Worm (Caenorhabditis elegans) whole organism, young adult: ENCODE measurements around the gene air-1.
A peak's percentile ranks its signal among the peaks of the same experiment; 100 is the strongest.

Source experiments
- B0035.1 ChIP-seq: sonication (generic microtip); optimal IDR thresholded peaks from 2 replicates; lab custom pipeline; 2016; ENCODE audit warnings: missing genetic modification characterization, mild to moderate bottlenecking, missing compliant biosample characterization, missing genotype, missing genetic modification reagents
- B0336.3 ChIP-seq: fragments of 200-800 bp; sonication (Bioruptor generic); IDR thresholded peaks from 2 replicates; pipeline ENCODE4 v1.3.6; 2022; ENCODE audit warnings: missing genetic modification characterization, missing compliant biosample characterization
- F33H1.4 ChIP-seq: fragments of 200-800 bp; sonication (Bioruptor generic); IDR thresholded peaks from 2 replicates; pipeline ENCODE4 v1.3.6; 2022; ENCODE audit warnings: missing genetic modification reagents, missing genetic modification characterization, missing compliant biosample characterization
- F37B4.10 ChIP-seq: fragments of 200-800 bp; sonication (Bioruptor generic); IDR thresholded peaks from 2 replicates; pipeline ENCODE4 v1.3.6; 2022; ENCODE audit warnings: missing genetic modification characterization, missing compliant biosample characterization
- F49E8.2 ChIP-seq: sonication (generic microtip); optimal IDR thresholded peaks from 3 replicates; lab custom pipeline; 2017; ENCODE audit warnings: missing genetic modification characterization, mild to moderate bottlenecking, missing compliant biosample characterization, antibody characterized with exemption, moderate library complexity; ENCODE audit not compliant: insufficient read depth
- F57A8.1 ChIP-seq: fragments of 200-800 bp; sonication (Bioruptor generic); optimal IDR thresholded peaks from 2 replicates; lab custom pipeline; 2018; ENCODE audit warnings: mild to moderate bottlenecking, missing genetic modification characterization, moderate library complexity, missing compliant biosample characterization
- F57C9.4 ChIP-seq: sonication (generic microtip); optimal IDR thresholded peaks from 2 replicates; lab custom pipeline; 2017; ENCODE audit warnings: mild to moderate bottlenecking, missing genetic modification characterization, missing compliant biosample characterization
- K11D2.4 ChIP-seq: fragments of 200-800 bp; sonication (Bioruptor generic); IDR thresholded peaks from 2 replicates; pipeline ENCODE4 v1.3.6; 2022; ENCODE audit warnings: missing genetic modification reagents, missing genetic modification characterization, missing compliant biosample characterization
- Y79H2A.3 ChIP-seq: fragments of 200-800 bp; sonication (Bioruptor generic); conservative IDR thresholded peaks from 2 replicates; pipeline ENCODE4 v1.3.6; 2022; ENCODE audit warnings: missing genetic modification reagents, missing genetic modification characterization, missing compliant biosample characterization
- ZK185.1 ChIP-seq: sonication (generic microtip); optimal IDR thresholded peaks from 2 replicates; lab custom pipeline; 2016; ENCODE audit warnings: mild to moderate bottlenecking, missing genetic modification characterization, missing compliant biosample characterization; ENCODE audit not compliant: poor library complexity, severe bottlenecking
- akir-1 ChIP-seq: fragments of 200-800 bp; sonication (Bioruptor generic); optimal IDR thresholded peaks from 2 replicates; lab custom pipeline; 2018; ENCODE audit warnings: mild to moderate bottlenecking, missing genetic modification characterization, moderate library complexity, missing compliant biosample characterization
- aptf-3 ChIP-seq: fragments of 200-800 bp; sonication (Bioruptor generic); IDR thresholded peaks from 2 replicates; pipeline ENCODE4 v1.3.6; 2022; ENCODE audit warnings: missing genetic modification characterization, missing compliant biosample characterization
- atf-7 ChIP-seq: sonication (generic microtip); optimal IDR thresholded peaks from 2 replicates; lab custom pipeline; 2017; ENCODE audit warnings: mild to moderate bottlenecking, missing genetic modification characterization, missing compliant biosample characterization
- ccch-3 ChIP-seq: fragments of 200-800 bp; sonication (Bioruptor generic); optimal IDR thresholded peaks from 2 replicates; lab custom pipeline; 2018; ENCODE audit warnings: mild to moderate bottlenecking, missing genetic modification characterization, missing compliant biosample characterization
- cebp-1 ChIP-seq, 2 experiments: fragments of 200-800 bp in 1 of 2; sonication (Bioruptor generic) in 1 of 2; sonication (generic microtip) in 1 of 2; IDR thresholded peaks in 1 of 2; optimal IDR thresholded peaks in 1 of 2; 2 replicates each; pipeline versions ENCODE4 v1.3.6 to Lab custom; 2017 to 2022; ENCODE audit warnings: missing compliant biosample characterization in 2 of 2, missing genetic modification characterization in 2 of 2, mild to moderate bottlenecking in 1 of 2, missing genetic modification reagents in 1 of 2, moderate library complexity in 1 of 2
- ceh-27 ChIP-seq: fragments of 200-800 bp; sonication (Bioruptor generic); optimal IDR thresholded peaks from 2 replicates; lab custom pipeline; 2018; ENCODE audit warnings: mild to moderate bottlenecking, missing genetic modification characterization, moderate library complexity, missing compliant biosample characterization
- chd-7 ChIP-seq: sonication (generic microtip); optimal IDR thresholded peaks from 2 replicates; lab custom pipeline; 2016; ENCODE audit warnings: mild to moderate bottlenecking, missing genetic modification characterization, moderate library complexity, missing compliant biosample characterization
- dpff-1 ChIP-seq: sonication (generic microtip); optimal IDR thresholded peaks from 2 replicates; lab custom pipeline; 2017; ENCODE audit warnings: mild to moderate bottlenecking, missing genetic modification characterization, missing compliant biosample characterization
- dpl-1 ChIP-seq: fragments of 150-350 bp; optimal IDR thresholded peaks from 2 replicates; lab custom pipeline; 2014; ENCODE audit warnings: missing biosample characterization, missing genetic modification reagents, missing genetic modification characterization
- efl-1 ChIP-seq: fragments of 150-350 bp; optimal IDR thresholded peaks from 2 replicates; lab custom pipeline; 2014; ENCODE audit warnings: missing biosample characterization, missing genetic modification reagents, missing genetic modification characterization
- egl-44 ChIP-seq: fragments of 200-800 bp; sonication (Bioruptor generic); IDR thresholded peaks from 2 replicates; pipeline ENCODE4 v1.3.6; 2022; ENCODE audit warnings: missing genetic modification reagents, missing genetic modification characterization, missing compliant biosample characterization
- ets-4 ChIP-seq: fragments of 200-800 bp; sonication (Bioruptor generic); optimal IDR thresholded peaks from 2 replicates; lab custom pipeline; 2018; ENCODE audit warnings: mild to moderate bottlenecking, missing genetic modification characterization, missing compliant biosample characterization
- gei-17 ChIP-seq: fragments of 200-800 bp; sonication (Bioruptor generic); optimal IDR thresholded peaks from 2 replicates; lab custom pipeline; 2018; ENCODE audit warnings: mild to moderate bottlenecking, missing genetic modification characterization, missing compliant biosample characterization
- hrde-1 ChIP-seq: sonication (generic microtip); optimal IDR thresholded peaks from 2 replicates; lab custom pipeline; 2016; ENCODE audit warnings: missing genetic modification characterization, mild to moderate bottlenecking, missing compliant biosample characterization, moderate library complexity, missing genotype, missing genetic modification reagents, borderline replicate concordance
- hsf-1 ChIP-seq: fragments of 200-800 bp; sonication (Bioruptor generic); IDR thresholded peaks from 2 replicates; pipeline ENCODE4 v1.3.6; 2022; ENCODE audit warnings: missing genetic modification reagents, missing genetic modification characterization, missing compliant biosample characterization
- lag-1 ChIP-seq: fragments of 200-800 bp; sonication (Bioruptor generic); IDR thresholded peaks from 2 replicates; pipeline ENCODE4 v1.3.6; 2022; ENCODE audit warnings: missing genetic modification reagents, missing genetic modification characterization, missing compliant biosample characterization
- let-526 ChIP-seq: fragments of 200-800 bp; sonication (Bioruptor generic); IDR thresholded peaks from 2 replicates; pipeline ENCODE4 v1.3.6; 2022; ENCODE audit warnings: missing genetic modification reagents, missing genetic modification characterization, missing compliant biosample characterization
- lin-26 ChIP-seq: fragments of 200-800 bp; sonication (Bioruptor generic); IDR thresholded peaks from 2 replicates; pipeline ENCODE4 v1.3.6; 2022; ENCODE audit warnings: missing genetic modification reagents, missing genetic modification characterization, missing compliant biosample characterization
- lsy-27 ChIP-seq: sonication (generic microtip); optimal IDR thresholded peaks from 2 replicates; lab custom pipeline; 2017; ENCODE audit warnings: missing genetic modification characterization, mild to moderate bottlenecking, missing compliant biosample characterization, antibody characterized with exemption, missing genotype, borderline replicate concordance; ENCODE audit not compliant: insufficient read depth
- madf-3 ChIP-seq: fragments of 200-800 bp; sonication (Bioruptor generic); IDR thresholded peaks from 2 replicates; pipeline ENCODE4 v1.3.6; 2022; ENCODE audit warnings: missing genetic modification reagents, missing genetic modification characterization, missing compliant biosample characterization
- madf-8 ChIP-seq: fragments of 200-800 bp; sonication (Bioruptor generic); conservative IDR thresholded peaks from 2 replicates; pipeline ENCODE4 v1.3.6; 2022; ENCODE audit warnings: missing genetic modification reagents, missing genetic modification characterization, missing compliant biosample characterization
- mcd-1 ChIP-seq: fragments of 200-800 bp; sonication (Bioruptor generic); IDR thresholded peaks from 2 replicates; pipeline ENCODE4 v1.3.6; 2022; ENCODE audit warnings: missing genetic modification reagents, missing genetic modification characterization, missing compliant biosample characterization
- mel-28 ChIP-seq: sonication (generic microtip); optimal IDR thresholded peaks from 2 replicates; lab custom pipeline; 2016; ENCODE audit warnings: borderline replicate concordance, mild to moderate bottlenecking, missing genetic modification characterization, missing compliant biosample characterization
- nfyb-1 ChIP-seq: fragments of 200-800 bp; sonication (Bioruptor generic); IDR thresholded peaks from 2 replicates; pipeline ENCODE4 v1.3.6; 2022; ENCODE audit warnings: missing genetic modification reagents, missing genetic modification characterization, missing compliant biosample characterization
- nhr-27 ChIP-seq: fragments of 200-800 bp; sonication (Bioruptor generic); optimal IDR thresholded peaks from 2 replicates; lab custom pipeline; 2018; ENCODE audit warnings: mild to moderate bottlenecking, missing genetic modification characterization, moderate library complexity, missing compliant biosample characterization
- nhr-80 ChIP-seq: sonication (generic microtip); optimal IDR thresholded peaks from 2 replicates; lab custom pipeline; 2016; ENCODE audit warnings: missing genetic modification characterization, missing compliant biosample characterization
- repo-1 ChIP-seq: sonication (generic microtip); optimal IDR thresholded peaks from 2 replicates; lab custom pipeline; 2017; ENCODE audit warnings: mild to moderate bottlenecking, missing genetic modification characterization, missing compliant biosample characterization
- rpc-1 ChIP-seq, 2 experiments: fragments of 150-350 bp in 1 of 2; sonication (generic microtip) in 1 of 2; optimal IDR thresholded peaks; 2 replicates each; lab custom pipeline; 2014 to 2018; ENCODE audit warnings: missing biosample characterization in 1 of 2, missing genetic modification characterization in 1 of 2, missing genetic modification reagents in 1 of 2, missing genotype in 1 of 2
- snpc-1.3 ChIP-seq: sonication (generic microtip); optimal IDR thresholded peaks from 2 replicates; lab custom pipeline; 2017; ENCODE audit warnings: missing genetic modification characterization, mild to moderate bottlenecking, missing compliant biosample characterization, antibody characterized with exemption, moderate library complexity, missing genotype, missing genetic modification reagents; ENCODE audit not compliant: insufficient read depth
- snpc-3.4 ChIP-seq: sonication (generic microtip); optimal IDR thresholded peaks from 2 replicates; lab custom pipeline; 2017; ENCODE audit warnings: missing genetic modification characterization, mild to moderate bottlenecking, missing compliant biosample characterization, antibody characterized with exemption, moderate library complexity, missing genotype, missing genetic modification reagents
- somi-1 ChIP-seq: fragments of 200-800 bp; sonication (Bioruptor generic); optimal IDR thresholded peaks from 2 replicates; lab custom pipeline; 2018; ENCODE audit warnings: mild to moderate bottlenecking, missing genetic modification characterization, missing compliant biosample characterization
- tlf-1 ChIP-seq: fragments of 200-800 bp; sonication (Bioruptor generic); optimal IDR thresholded peaks from 2 replicates; lab custom pipeline; 2018; ENCODE audit warnings: mild to moderate bottlenecking, missing genetic modification characterization, missing compliant biosample characterization
- zfh-2 ChIP-seq: fragments of 200-800 bp; sonication (Bioruptor generic); conservative IDR thresholded peaks from 2 replicates; pipeline ENCODE4 v1.3.6; 2022; ENCODE audit warnings: missing genetic modification reagents, missing genetic modification characterization, missing compliant biosample characterization
- ztf-18 ChIP-seq: sonication (generic microtip); optimal IDR thresholded peaks from 2 replicates; lab custom pipeline; 2016; ENCODE audit warnings: missing genotype, mild to moderate bottlenecking, missing genetic modification characterization, missing compliant biosample characterization
- ztf-25 ChIP-seq: fragments of 200-800 bp; sonication (Bioruptor generic); IDR thresholded peaks from 2 replicates; pipeline ENCODE4 v1.3.6; 2022; ENCODE audit warnings: missing genetic modification reagents, missing genetic modification characterization, missing compliant biosample characterization
- ztf-26 ChIP-seq: sonication (generic microtip); optimal IDR thresholded peaks from 2 replicates; lab custom pipeline; 2017; ENCODE audit warnings: missing genetic modification characterization, missing compliant biosample characterization

air-1 gene

DNA sequence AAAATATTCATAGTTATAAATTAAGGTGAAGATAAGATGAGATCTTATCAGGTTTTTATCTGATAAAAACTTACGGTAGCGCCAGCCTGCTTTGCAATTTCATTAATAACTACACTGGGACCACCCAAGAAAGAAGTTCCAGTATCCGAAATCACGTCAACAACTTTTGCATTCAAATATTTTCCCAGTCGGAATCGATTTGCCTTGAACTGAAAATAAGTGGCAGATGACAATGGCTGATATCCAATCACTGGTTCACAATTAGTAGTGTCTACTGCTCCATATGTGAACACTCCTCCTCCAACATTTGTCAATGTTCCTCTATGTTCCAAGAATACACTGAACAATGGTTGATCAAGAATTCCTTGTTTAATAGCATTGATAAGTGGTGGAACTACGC, 44.9 kb downstream of the air-1 start, which contains the start of gene F21F8.5 (continued):
- no peak for TF ChIP-seq nhr-80
- no peak for TF ChIP-seq K11D2.4 (GFP tag; lab: Robert Waterston, UW)

DNA sequence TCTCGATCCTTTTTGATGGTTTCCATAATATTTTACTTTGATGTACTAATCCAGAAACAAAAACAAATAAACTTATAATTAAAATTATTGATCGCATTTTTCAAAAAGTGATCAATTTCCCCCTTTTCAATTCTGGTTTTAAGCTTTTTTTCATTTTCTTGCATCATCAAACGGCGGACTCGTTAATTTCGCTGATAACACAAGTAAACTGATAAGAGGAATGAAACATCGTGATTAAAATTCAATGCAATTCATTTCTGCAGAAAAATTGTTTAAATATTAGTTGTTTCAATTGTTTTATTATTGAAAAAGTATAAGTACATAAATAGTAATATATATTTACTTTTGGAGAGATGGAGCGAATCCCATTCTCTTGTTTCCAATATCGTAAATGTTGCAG, 46.0 kb downstream of the air-1 start:
- no peak for TF ChIP-seq madf-3 (GFP tag; lab: Robert Waterston, UW)
- TF ChIP-seq ceh-27 (GFP tag; lab: Kevin White, UChicago): no peak
- no peak for TF ChIP-seq rpc-1 (optimal IDR thresholded peaks at IDR 0.05; lab: Kevin White, UChicago)
- TF ChIP-seq rpc-1 (tag; optimal IDR thresholded peaks at IDR 0.05; lab: Kevin White, UChicago): no peak
- TF ChIP-seq egl-44 (GFP tag; lab: Robert Waterston, UW): no peak
- TF ChIP-seq cebp-1 (GFP tag; IDR thresholded peaks at IDR 0.05; lab: Robert Waterston, UW): no peak
- TF ChIP-seq cebp-1 (tag; optimal IDR thresholded peaks at IDR 0.05; lab: Kevin White, UChicago): no peak
- no peak for TF ChIP-seq F33H1.4 (GFP tag; lab: Robert Waterston, UW)
- no peak for TF ChIP-seq mcd-1
- no peak for TF ChIP-seq B0035.1 (tag; lab: Kevin White, UChicago)
- no peak for TF ChIP-seq Y79H2A.3 (GFP tag; lab: Robert Waterston, UW)
- 0 out of 2 replicates have a peak, but pooled peaks have one; percentile 24 for TF ChIP-seq nfyb-1
- no peak for TF ChIP-seq aptf-3 (GFP tag; lab: Robert Waterston, UW)
- TF ChIP-seq atf-7 (tag; lab: Kevin White, UChicago): no peak
- no peak for TF ChIP-seq ZK185.1 (tag; lab: Kevin White, UChicago)
- no peak for TF ChIP-seq ztf-18 (tag; lab: Kevin White, UChicago)
- no peak for TF ChIP-seq ztf-25 (GFP tag; lab: Robert Waterston, UW)
- no peak for TF ChIP-seq dpl-1 (GFP tag; lab: Kevin White, UChicago)
- no peak for TF ChIP-seq akir-1
- no peak for TF ChIP-seq nhr-27 (tag; lab: Kevin White, UChicago)
- TF ChIP-seq hrde-1: no peak
- no peak for TF ChIP-seq snpc-3.4 (tag; lab: Kevin White, UChicago)
- peak; percentile 16; the same call in 1 of the 2 replicates for TF ChIP-seq B0336.3 (GFP tag; lab: Robert Waterston, UW)
- TF ChIP-seq zfh-2 (GFP tag; lab: Robert Waterston, UW): no peak
- TF ChIP-seq ztf-26 (tag; lab: Kevin White, UChicago): no peak
- no peak for TF ChIP-seq hsf-1 (GFP tag; lab: Robert Waterston, UW)
- TF ChIP-seq mel-28: no peak
- no peak for TF ChIP-seq efl-1
- TF ChIP-seq let-526 (GFP tag; lab: Robert Waterston, UW): no peak
- no peak for TF ChIP-seq snpc-1.3 (tag; lab: Kevin White, UChicago)
- TF ChIP-seq repo-1 (tag; lab: Kevin White, UChicago): no peak
- TF ChIP-seq dpff-1: no peak
- no peak for TF ChIP-seq gei-17 (GFP tag; lab: Kevin White, UChicago)
- TF ChIP-seq ccch-3 (GFP tag; lab: Kevin White, UChicago): no peak
- TF ChIP-seq lin-26: no peak
- peak; percentile 2 for TF ChIP-seq tlf-1 (GFP tag; lab: Kevin White, UChicago)
- TF ChIP-seq F57C9.4 (tag; lab: Kevin White, UChicago): no peak
- no peak for TF ChIP-seq madf-8 (GFP tag; lab: Robert Waterston, UW)
- no peak for TF ChIP-seq F57A8.1
- no peak for TF ChIP-seq ets-4
- TF ChIP-seq F49E8.2 (tag; lab: Kevin White, UChicago): no peak
- no peak for TF ChIP-seq chd-7 (tag; lab: Kevin White, UChicago)
- no peak for TF ChIP-seq lsy-27 (tag; lab: Kevin White, UChicago)
- no peak for TF ChIP-seq somi-1 (GFP tag; lab: Kevin White, UChicago)
- no peak for TF ChIP-seq lag-1 (GFP tag; lab: Robert Waterston, UW)
- TF ChIP-seq F37B4.10: no peak
